Worm (Caenorhabditis elegans): ENCODE results near the gene F08F8.9.
A peak's percentile ranks its signal among the peaks of the same experiment; 100 is the strongest.

Gene F08F8.9

DNA sequence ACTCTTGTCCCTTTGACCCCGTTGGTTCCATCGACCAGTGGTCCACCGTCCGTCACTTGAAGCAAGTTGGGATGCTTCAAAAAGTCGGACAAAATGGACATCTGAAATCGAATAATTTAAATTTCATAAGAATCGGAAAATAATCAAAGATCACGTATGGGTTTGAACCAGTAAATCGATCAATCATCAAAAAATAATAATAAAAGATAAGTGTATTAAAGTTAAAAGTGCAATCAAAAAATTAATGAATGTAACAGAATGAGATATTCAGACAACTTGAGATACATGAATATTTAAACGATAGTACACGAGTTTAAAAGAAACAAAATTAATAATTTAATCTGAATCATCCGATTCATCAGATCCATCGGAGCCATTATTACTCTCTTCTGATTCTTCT, 25.2 kb upstream of the F08F8.9 start, which contains the start of gene T20B12.7:
Gene T20B12.7, minus strand, starts transcription at position 101 of the 400 bp plus-strand sequence.
- no peak for TF ChIP-seq tab-1 (GFP tag; IDR thresholded peaks at IDR 0.05)
- no peak for TF ChIP-seq ztf-29 (GFP tag; IDR thresholded peaks at IDR 0.05)
- no peak for TF ChIP-seq ref-1 (GFP tag; conservative IDR thresholded peaks at IDR 0.05)
- no peak for TF ChIP-seq cog-1 (tag; optimal IDR thresholded peaks at IDR 0.05)
- TF ChIP-seq flt-1 (GFP tag; IDR thresholded peaks at IDR 0.05) = no peak
- no peak for TF ChIP-seq klf-2 (GFP tag; conservative IDR thresholded peaks at IDR 0.05)
- TF ChIP-seq med-1 (GFP tag; optimal IDR thresholded peaks at IDR 0.05; ENCODE audit: insufficient read depth) = no peak
- no peak for TF ChIP-seq ztf-23 (GFP tag; IDR thresholded peaks at IDR 0.05)
- TF ChIP-seq T22C8.4 (GFP tag; IDR thresholded peaks at IDR 0.05) = no peak

DNA sequence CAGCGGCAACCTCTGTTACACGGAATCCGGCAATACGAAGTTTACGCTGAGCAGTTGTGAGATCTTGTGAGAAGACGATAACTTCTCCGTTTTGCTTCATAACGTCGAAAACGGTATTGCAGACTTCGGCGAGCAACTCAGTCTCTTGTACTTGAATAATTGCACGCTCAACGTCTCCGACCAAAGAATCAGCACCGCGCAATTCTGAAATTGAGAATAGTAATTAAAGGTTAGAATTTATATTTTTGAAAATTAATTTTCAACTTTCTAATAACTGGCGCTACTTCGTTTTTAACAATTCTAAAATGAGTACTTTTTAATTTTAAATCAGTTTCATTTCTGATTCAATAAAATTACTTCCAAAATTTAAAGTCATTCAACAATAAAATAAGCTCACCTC, 24.8 kb upstream of the F08F8.9 start:
- TF ChIP-seq klf-2 (GFP tag; conservative IDR thresholded peaks at IDR 0.05) (no peak), cog-1 (tag; optimal IDR thresholded peaks at IDR 0.05) (no peak), ztf-23 (GFP tag; IDR thresholded peaks at IDR 0.05) (no peak), ref-1 (GFP tag; conservative IDR thresholded peaks at IDR 0.05) (no peak), med-1 (GFP tag; optimal IDR thresholded peaks at IDR 0.05; ENCODE audit: insufficient read depth) (no peak), tab-1 (GFP tag; IDR thresholded peaks at IDR 0.05) (no peak), T22C8.4 (GFP tag; IDR thresholded peaks at IDR 0.05) (no peak), ztf-29 (GFP tag; IDR thresholded peaks at IDR 0.05) (no peak), flt-1 (GFP tag; IDR thresholded peaks at IDR 0.05) (no peak)

ce11 chrIII:7376143-7376802, 22.5 kb upstream of the F08F8.9 start:
- no peak for TF ChIP-seq tab-1 (GFP tag; IDR thresholded peaks at IDR 0.05)
- no peak for TF ChIP-seq T22C8.4 (GFP tag; IDR thresholded peaks at IDR 0.05)
- no peak for TF ChIP-seq med-1 (GFP tag; optimal IDR thresholded peaks at IDR 0.05; ENCODE audit: insufficient read depth)
- TF ChIP-seq flt-1 (GFP tag; IDR thresholded peaks at IDR 0.05) = 0 out of 2 replicates have a peak, but pooled peaks have one; percentile 25
- TF ChIP-seq ztf-23 (GFP tag; IDR thresholded peaks at IDR 0.05) = no peak
- no peak for TF ChIP-seq cog-1 (tag; optimal IDR thresholded peaks at IDR 0.05)
- TF ChIP-seq klf-2 (GFP tag; conservative IDR thresholded peaks at IDR 0.05) = no peak
- TF ChIP-seq ref-1 (GFP tag; conservative IDR thresholded peaks at IDR 0.05) = no peak

- TF ChIP-seq tab-1 (GFP tag; IDR thresholded peaks at IDR 0.05) = no peak
- no peak for TF ChIP-seq med-1 (GFP tag; optimal IDR thresholded peaks at IDR 0.05; ENCODE audit: insufficient read depth)
- no peak for TF ChIP-seq ztf-29 (GFP tag; IDR thresholded peaks at IDR 0.05)
- no peak for TF ChIP-seq cog-1 (tag; optimal IDR thresholded peaks at IDR 0.05)
- no peak for TF ChIP-seq klf-2 (GFP tag; conservative IDR thresholded peaks at IDR 0.05)
- no peak for TF ChIP-seq ztf-23 (GFP tag; IDR thresholded peaks at IDR 0.05)
- no peak for TF ChIP-seq flt-1 (GFP tag; IDR thresholded peaks at IDR 0.05)
- no peak for TF ChIP-seq ref-1 (GFP tag; conservative IDR thresholded peaks at IDR 0.05)
- TF ChIP-seq T22C8.4 (GFP tag; IDR thresholded peaks at IDR 0.05) = no peak
Observed at ce11 chrIII:7375434-7375833, 21.7 kb upstream of the F08F8.9 start.

DNA sequence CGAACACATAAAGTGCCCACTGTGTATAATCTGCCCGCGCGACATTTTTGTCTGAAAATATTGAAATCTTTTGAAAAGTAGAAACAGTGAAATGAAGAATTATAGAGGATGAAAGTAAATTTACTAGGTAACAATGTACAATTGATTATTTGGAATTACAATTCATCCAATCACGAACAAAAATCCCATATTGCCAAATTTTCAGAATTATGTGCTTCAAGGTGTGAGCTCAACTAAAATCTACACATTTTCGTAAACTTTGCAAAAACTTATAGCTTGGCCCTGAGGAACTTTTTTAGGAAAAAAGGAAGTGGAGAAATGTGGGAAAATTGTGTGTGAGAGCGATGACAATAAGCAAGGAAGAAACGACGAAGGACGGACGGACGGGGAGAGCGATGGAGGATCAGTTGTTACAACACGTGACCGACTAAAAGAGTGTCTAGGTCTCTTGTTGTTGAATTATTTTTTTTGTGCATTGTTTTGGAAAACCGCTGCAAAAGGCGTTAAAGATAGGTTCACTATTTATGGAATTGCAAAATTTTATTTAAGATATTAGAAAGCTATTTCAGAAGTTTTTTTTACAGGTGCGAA, 21.0 kb upstream of the F08F8.9 start, which contains the start of gene mml-1:
Gene mml-1, minus strand, starts transcription at position 51 of the 591 bp plus-strand sequence.
- TF ChIP-seq T22C8.4 (GFP tag; IDR thresholded peaks at IDR 0.05) (no peak), klf-2 (GFP tag; conservative IDR thresholded peaks at IDR 0.05) (no peak), flt-1 (GFP tag; IDR thresholded peaks at IDR 0.05) (no peak), cog-1 (tag; optimal IDR thresholded peaks at IDR 0.05) (no peak), ztf-23 (GFP tag; IDR thresholded peaks at IDR 0.05) (no peak), ref-1 (GFP tag; conservative IDR thresholded peaks at IDR 0.05) (no peak), tab-1 (GFP tag; IDR thresholded peaks at IDR 0.05) (no peak), med-1 (GFP tag; optimal IDR thresholded peaks at IDR 0.05; ENCODE audit: insufficient read depth) (no peak), ztf-29 (GFP tag; IDR thresholded peaks at IDR 0.05) (no peak)

- TF ChIP-seq klf-2 (GFP tag; conservative IDR thresholded peaks at IDR 0.05) (no peak), T22C8.4 (GFP tag; IDR thresholded peaks at IDR 0.05) (no peak), tab-1 (GFP tag; IDR thresholded peaks at IDR 0.05) (no peak), flt-1 (GFP tag; IDR thresholded peaks at IDR 0.05) (no peak), ztf-23 (GFP tag; IDR thresholded peaks at IDR 0.05) (no peak), med-1 (GFP tag; optimal IDR thresholded peaks at IDR 0.05; ENCODE audit: insufficient read depth) (no peak), ref-1 (GFP tag; conservative IDR thresholded peaks at IDR 0.05) (no peak), ztf-29 (GFP tag; IDR thresholded peaks at IDR 0.05) (no peak), cog-1 (tag; optimal IDR thresholded peaks at IDR 0.05) (no peak)
Observed at ce11 chrIII:7373802-7374435, 20.1 kb upstream of the F08F8.9 start.

- TF ChIP-seq flt-1 (GFP tag; IDR thresholded peaks at IDR 0.05) = no peak
- TF ChIP-seq T22C8.4 (GFP tag; IDR thresholded peaks at IDR 0.05) = no peak
- TF ChIP-seq ztf-29 (GFP tag; IDR thresholded peaks at IDR 0.05) = no peak
- TF ChIP-seq ref-1 (GFP tag; conservative IDR thresholded peaks at IDR 0.05) = no peak
- no peak for TF ChIP-seq klf-2 (GFP tag; conservative IDR thresholded peaks at IDR 0.05)
- no peak for TF ChIP-seq med-1 (GFP tag; optimal IDR thresholded peaks at IDR 0.05; ENCODE audit: insufficient read depth)
- no peak for TF ChIP-seq tab-1 (GFP tag; IDR thresholded peaks at IDR 0.05)
- no peak for TF ChIP-seq cog-1 (tag; optimal IDR thresholded peaks at IDR 0.05)
- TF ChIP-seq ztf-23 (GFP tag; IDR thresholded peaks at IDR 0.05) = no peak
Observed at ce11 chrIII:7370569-7370968, 16.8 kb upstream of the F08F8.9 start.

DNA sequence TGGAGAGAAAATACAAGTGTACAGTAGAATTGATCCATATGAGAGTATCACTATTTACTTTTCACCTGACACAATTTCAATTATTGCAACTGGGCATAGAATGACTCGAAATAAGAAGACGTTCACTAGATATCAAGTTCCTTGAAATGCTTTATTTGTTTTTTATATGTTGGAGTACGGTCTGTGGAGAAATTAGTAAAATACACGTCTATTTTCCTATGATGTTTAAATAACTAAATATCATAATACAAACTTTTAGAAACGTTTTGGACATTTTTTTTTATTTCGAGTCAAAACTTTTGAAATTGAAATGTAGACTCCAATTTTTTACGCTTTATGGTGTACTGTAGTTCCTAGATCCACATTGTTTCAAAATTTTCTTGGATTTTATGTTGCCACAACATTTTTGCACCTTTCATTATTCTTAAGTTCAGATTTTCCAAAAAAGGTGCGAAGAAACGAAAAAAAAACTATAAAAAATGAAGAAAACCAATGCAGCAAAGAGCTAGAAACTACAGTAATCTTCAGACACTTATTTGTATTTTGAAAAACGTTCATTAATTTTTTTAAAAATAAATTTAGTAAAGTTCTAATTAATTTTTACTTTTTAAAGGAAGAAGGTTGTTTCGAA, 15.7 kb upstream of the F08F8.9 start:
- no peak for TF ChIP-seq med-1 (GFP tag; optimal IDR thresholded peaks at IDR 0.05; ENCODE audit: insufficient read depth)
- TF ChIP-seq cog-1 (tag; optimal IDR thresholded peaks at IDR 0.05) = no peak
- no peak for TF ChIP-seq ztf-29 (GFP tag; IDR thresholded peaks at IDR 0.05)

Measured in whole organism, midembryonic.